Worm (Caenorhabditis elegans) whole organism, young adult: Measurements from ENCODE around the gene fbxa-47.
"Not testable (repeated sequence)": the region's sequence is repeated elsewhere in the genome, so short reads cannot be mapped to it uniquely, and the experiment has no call there.

Experiments
- F10E7.11 ChIP-seq: sonication (generic microtip); optimal IDR thresholded peaks from 2 replicates; lab custom pipeline; 2017; ENCODE audit warnings: mild to moderate bottlenecking, missing genetic modification characterization, moderate library complexity, missing compliant biosample characterization
- F39B2.1 ChIP-seq: fragments of 200-800 bp; sonication (Bioruptor generic); IDR thresholded peaks from 2 replicates; pipeline ENCODE4 v1.3.6; 2022; ENCODE audit warnings: missing genetic modification reagents, missing genetic modification characterization, missing compliant biosample characterization
- F49E8.2 ChIP-seq: sonication (generic microtip); optimal IDR thresholded peaks from 3 replicates; lab custom pipeline; 2017; ENCODE audit warnings: missing genetic modification characterization, mild to moderate bottlenecking, missing compliant biosample characterization, antibody characterized with exemption, moderate library complexity; ENCODE audit not compliant: insufficient read depth
- T07F8.4 ChIP-seq: sonication (generic microtip); optimal IDR thresholded peaks from 2 replicates; lab custom pipeline; 2016; ENCODE audit warnings: mild to moderate bottlenecking, missing genetic modification characterization, moderate library complexity, missing compliant biosample characterization
- Y53G8AR.9 ChIP-seq: fragments of 200-800 bp; sonication (Bioruptor generic); conservative IDR thresholded peaks from 2 replicates; pipeline ENCODE4 v1.3.6; 2022; ENCODE audit warnings: missing genetic modification reagents, missing genetic modification characterization, missing compliant biosample characterization
- Y56A3A.18 ChIP-seq: fragments of 200-800 bp; sonication (Bioruptor generic); IDR thresholded peaks from 2 replicates; pipeline ENCODE4 v1.3.6; 2022; ENCODE audit warnings: missing genetic modification reagents, missing genetic modification characterization, missing compliant biosample characterization
- Y79H2A.3 ChIP-seq: fragments of 200-800 bp; sonication (Bioruptor generic); conservative IDR thresholded peaks from 2 replicates; pipeline ENCODE4 v1.3.6; 2022; ENCODE audit warnings: missing genetic modification reagents, missing genetic modification characterization, missing compliant biosample characterization
- ccch-3 ChIP-seq: fragments of 200-800 bp; sonication (Bioruptor generic); optimal IDR thresholded peaks from 2 replicates; lab custom pipeline; 2018; ENCODE audit warnings: mild to moderate bottlenecking, missing genetic modification characterization, missing compliant biosample characterization
- cebp-2 ChIP-seq: fragments of 200-800 bp; sonication (Bioruptor generic); IDR thresholded peaks from 2 replicates; pipeline ENCODE4 v1.3.6; 2022; ENCODE audit warnings: missing genetic modification characterization, missing compliant biosample characterization
- die-1 ChIP-seq: sonication (generic microtip); optimal IDR thresholded peaks from 2 replicates; lab custom pipeline; 2016; ENCODE audit warnings: missing genotype, mild to moderate bottlenecking, missing genetic modification characterization, missing compliant biosample characterization
- dpl-1 ChIP-seq: fragments of 150-350 bp; optimal IDR thresholded peaks from 2 replicates; lab custom pipeline; 2014; ENCODE audit warnings: missing biosample characterization, missing genetic modification reagents, missing genetic modification characterization
- egrh-3 ChIP-seq: fragments of 200-800 bp; sonication (Bioruptor generic); IDR thresholded peaks from 2 replicates; pipeline ENCODE4 v1.3.6; 2022; ENCODE audit warnings: missing genetic modification reagents, missing genetic modification characterization, missing compliant biosample characterization
- him-1 ChIP-seq: sonication (generic microtip); optimal IDR thresholded peaks from 2 replicates; lab custom pipeline; 2016; ENCODE audit warnings: missing genotype, missing genetic modification reagents, missing genetic modification characterization, missing compliant biosample characterization
- hlh-26 ChIP-seq: fragments of 200-800 bp; sonication (Bioruptor generic); conservative IDR thresholded peaks from 2 replicates; pipeline ENCODE4 v1.3.6; 2022; ENCODE audit warnings: missing genetic modification reagents, missing genetic modification characterization, missing compliant biosample characterization
- hmg-20 ChIP-seq: fragments of 200-800 bp; sonication (Bioruptor generic); IDR thresholded peaks from 2 replicates; pipeline ENCODE4 v1.3.6; 2022; ENCODE audit warnings: missing genetic modification reagents, missing genetic modification characterization, missing compliant biosample characterization
- let-526 ChIP-seq: fragments of 200-800 bp; sonication (Bioruptor generic); IDR thresholded peaks from 2 replicates; pipeline ENCODE4 v1.3.6; 2022; ENCODE audit warnings: missing genetic modification reagents, missing genetic modification characterization, missing compliant biosample characterization
- lin-40 ChIP-seq: sonication (generic microtip); optimal IDR thresholded peaks from 2 replicates; lab custom pipeline; 2016; ENCODE audit warnings: missing genetic modification characterization, mild to moderate bottlenecking, missing compliant biosample characterization, missing genotype, missing genetic modification reagents
- lin-54 ChIP-seq: fragments of 200-800 bp; sonication (Bioruptor generic); optimal IDR thresholded peaks from 2 replicates; lab custom pipeline; 2018; ENCODE audit warnings: mild to moderate bottlenecking, missing genetic modification characterization, missing compliant biosample characterization
- lir-1 ChIP-seq: fragments of 200-800 bp; sonication (Bioruptor generic); conservative IDR thresholded peaks from 2 replicates; pipeline ENCODE4 v1.3.6; 2022; ENCODE audit warnings: missing genetic modification reagents, missing genetic modification characterization, missing compliant biosample characterization
- lsy-27 ChIP-seq: sonication (generic microtip); optimal IDR thresholded peaks from 2 replicates; lab custom pipeline; 2017; ENCODE audit warnings: missing genetic modification characterization, mild to moderate bottlenecking, missing compliant biosample characterization, antibody characterized with exemption, missing genotype, borderline replicate concordance; ENCODE audit not compliant: insufficient read depth
- mes-4 ChIP-seq: sonication (generic microtip); optimal IDR thresholded peaks from 2 replicates; lab custom pipeline; 2016; ENCODE audit warnings: missing genotype, missing genetic modification characterization, missing compliant biosample characterization
- nfya-2 ChIP-seq: fragments of 200-800 bp; sonication (Bioruptor generic); IDR thresholded peaks from 2 replicates; pipeline ENCODE4 v1.3.6; 2022; ENCODE audit warnings: missing genetic modification reagents, missing genetic modification characterization, missing compliant biosample characterization
- nfyb-1 ChIP-seq: fragments of 200-800 bp; sonication (Bioruptor generic); IDR thresholded peaks from 2 replicates; pipeline ENCODE4 v1.3.6; 2022; ENCODE audit warnings: missing genetic modification reagents, missing genetic modification characterization, missing compliant biosample characterization
- rpc-1 ChIP-seq, 2 experiments: fragments of 150-350 bp in 1 of 2; sonication (generic microtip) in 1 of 2; optimal IDR thresholded peaks; 2 replicates each; lab custom pipeline; 2014 to 2018; ENCODE audit warnings: missing biosample characterization in 1 of 2, missing genetic modification characterization in 1 of 2, missing genetic modification reagents in 1 of 2, missing genotype in 1 of 2
- snpc-1.1 ChIP-seq: sonication (generic microtip); optimal IDR thresholded peaks from 2 replicates; lab custom pipeline; 2017; ENCODE audit warnings: missing genetic modification characterization, mild to moderate bottlenecking, missing compliant biosample characterization, antibody characterized with exemption, moderate library complexity, missing genotype, missing genetic modification reagents; ENCODE audit not compliant: insufficient read depth
- snpc-4 ChIP-seq, 5 experiments: fragments of 150-350 bp in 1 of 5; sonication (generic microtip) in 4 of 5; optimal IDR thresholded peaks; 2 replicates each; lab custom pipeline; 2014 to 2018; ENCODE audit warnings: missing genetic modification characterization in 5 of 5, missing biosample characterization in 3 of 5, antibody characterized with exemption in 2 of 5, mild to moderate bottlenecking in 2 of 5, missing compliant biosample characterization in 2 of 5, missing genotype in 2 of 5, moderate library complexity in 2 of 5, missing genetic modification reagents in 1 of 5
- unc-62 ChIP-seq: fragments of 150-350 bp; optimal IDR thresholded peaks from 2 replicates; lab custom pipeline; 2014; ENCODE audit warnings: missing biosample characterization, missing genetic modification reagents, missing genetic modification characterization
- xnd-1 ChIP-seq: sonication (generic microtip); optimal IDR thresholded peaks from 2 replicates; lab custom pipeline; 2016; ENCODE audit warnings: missing genotype, missing genetic modification reagents, missing genetic modification characterization, missing compliant biosample characterization
- zim-3 ChIP-seq: sonication (generic microtip); optimal IDR thresholded peaks from 2 replicates; lab custom pipeline; 2017; ENCODE audit warnings: mild to moderate bottlenecking, missing genetic modification characterization, moderate library complexity, missing compliant biosample characterization
- ztf-18 ChIP-seq: sonication (generic microtip); optimal IDR thresholded peaks from 2 replicates; lab custom pipeline; 2016; ENCODE audit warnings: missing genotype, mild to moderate bottlenecking, missing genetic modification characterization, missing compliant biosample characterization
- ztf-25 ChIP-seq: fragments of 200-800 bp; sonication (Bioruptor generic); IDR thresholded peaks from 2 replicates; pipeline ENCODE4 v1.3.6; 2022; ENCODE audit warnings: missing genetic modification reagents, missing genetic modification characterization, missing compliant biosample characterization
- ztf-26 ChIP-seq: sonication (generic microtip); optimal IDR thresholded peaks from 2 replicates; lab custom pipeline; 2017; ENCODE audit warnings: missing genetic modification characterization, missing compliant biosample characterization
- ztf-28 ChIP-seq: fragments of 200-800 bp; sonication (Bioruptor generic); IDR thresholded peaks from 2 replicates; pipeline ENCODE4 v1.3.6; 2022; ENCODE audit warnings: missing genetic modification reagents, missing genetic modification characterization, missing compliant biosample characterization

fbxa-47 gene

ce11 chrIII:2261353-2261752 lies 29.1 kb upstream of the fbxa-47 start, which contains the start of gene fbxa-42:
TSS of gene fbxa-42 (minus strand) at chrIII:2261453.
- TF ChIP-seq lin-54 (GFP tag; lab: Kevin White, UChicago); Y79H2A.3 (GFP tag; lab: Robert Waterston, UW); zim-3 (tag; lab: Kevin White, UChicago): not testable (repeated sequence)
- TF ChIP-seq, all 124 proteins: peak for 0; not testable (repeated sequence) for 124

- TF ChIP-seq snpc-1.1 (tag; lab: Kevin White, UChicago) (no peak), nfyb-1 (GFP tag; lab: Robert Waterston, UW) (no peak), ztf-18 (tag; lab: Kevin White, UChicago) (no peak), Y53G8AR.9 (no peak), mes-4 (tag; lab: Kevin White, UChicago) (no peak), Y56A3A.18 (no peak), egrh-3 (GFP tag; lab: Robert Waterston, UW) (no peak), F39B2.1 (no peak), him-1 (tag; lab: Kevin White, UChicago) (no peak), dpl-1 (no peak), F49E8.2 (no peak), Y79H2A.3 (GFP tag; lab: Robert Waterston, UW) (no peak), nfya-2 (GFP tag; lab: Robert Waterston, UW) (no peak), die-1 (tag; lab: Kevin White, UChicago) (no peak), lin-54 (GFP tag; lab: Kevin White, UChicago) (no peak), ztf-26 (tag; lab: Kevin White, UChicago) (no peak), F10E7.11 (tag; lab: Kevin White, UChicago) (no peak), ztf-28 (GFP tag; lab: Robert Waterston, UW) (no peak)
Measured at ce11 chrIII:2259329-2259728, 27.1 kb upstream of the fbxa-47 start.

ce11 chrIII:2258863-2259262 lies 26.6 kb upstream of the fbxa-47 start, which contains the start of gene fbxa-43:
TSS of gene fbxa-43 (minus strand) at chrIII:2258963.
- TF ChIP-seq ztf-25 (GFP tag; lab: Robert Waterston, UW), result no peak
- no peak for TF ChIP-seq let-526 (GFP tag; lab: Robert Waterston, UW)
- no peak for TF ChIP-seq rpc-1 (optimal IDR thresholded peaks at IDR 0.05; lab: Kevin White, UChicago)
- TF ChIP-seq rpc-1 (tag; optimal IDR thresholded peaks at IDR 0.05; lab: Kevin White, UChicago), result no peak
- TF ChIP-seq F49E8.2, result no peak
- TF ChIP-seq lsy-27 (tag; lab: Kevin White, UChicago), result no peak
- TF ChIP-seq cebp-2, result no peak
- TF ChIP-seq snpc-4 (GFP tag; optimal IDR thresholded peaks at IDR 0.05; lab: Kevin White, UChicago), result no peak
- no peak for TF ChIP-seq snpc-4 (tag; optimal IDR thresholded peaks at IDR 0.05; lab: Kevin White, UChicago)
- no peak for TF ChIP-seq ztf-28 (GFP tag; lab: Robert Waterston, UW)
- no peak for TF ChIP-seq lin-40 (tag; lab: Kevin White, UChicago)
- no peak for TF ChIP-seq hmg-20 (GFP tag; lab: Robert Waterston, UW)
- TF ChIP-seq hlh-26 (GFP tag; lab: Robert Waterston, UW), result no peak
- TF ChIP-seq lir-1 (GFP tag; lab: Robert Waterston, UW), result no peak
- no peak for TF ChIP-seq him-1 (tag; lab: Kevin White, UChicago)
- TF ChIP-seq unc-62 (GFP tag; lab: Kevin White, UChicago), result no peak
- no peak for TF ChIP-seq ccch-3 (GFP tag; lab: Kevin White, UChicago)
- no peak for TF ChIP-seq xnd-1 (tag; lab: Kevin White, UChicago)
- TF ChIP-seq T07F8.4 (tag; lab: Kevin White, UChicago), result no peak
